Worm (Caenorhabditis elegans) whole organism, L2 larva: ENCODE results near the gene immt-1.

Experiments
- snpc-4 ChIP-seq: fragments of 150-350 bp; optimal IDR thresholded peaks from 2 replicates; lab custom pipeline; 2014; ENCODE audit warnings: missing biosample characterization, missing genetic modification characterization
- unc-55 ChIP-seq: fragments of 150-350 bp; sonication (generic microtip); optimal IDR thresholded peaks from 3 replicates; lab custom pipeline; 2014; ENCODE audit warnings: missing biosample characterization, missing genetic modification reagents, missing genetic modification characterization

DNA sequence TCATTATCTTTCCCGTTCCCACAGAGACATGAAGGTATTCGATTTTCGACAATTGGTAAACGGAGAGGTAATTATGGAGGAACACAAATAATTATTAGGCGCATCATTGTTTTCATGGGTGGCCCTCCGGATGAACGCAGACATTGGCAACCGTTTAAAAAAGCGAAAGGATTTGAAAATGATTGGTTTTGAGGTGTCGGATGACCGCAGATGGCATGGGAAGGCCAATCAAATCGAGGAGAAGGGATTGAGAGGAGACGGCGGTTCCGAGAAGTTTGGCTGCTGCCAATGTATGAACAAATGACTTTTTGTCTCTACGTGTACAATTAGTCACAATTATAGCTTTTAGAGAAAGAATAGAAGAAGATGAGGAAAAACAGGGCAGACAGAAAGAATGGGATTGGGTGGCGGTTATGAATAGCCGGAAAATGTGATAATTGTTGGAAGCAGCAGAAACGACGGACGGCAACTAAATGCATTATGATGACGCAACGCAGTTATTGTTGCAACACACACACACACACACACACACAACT lies 20.6 kb upstream of the immt-1 start:
- TF ChIP-seq snpc-4 (tag; lab: Kevin White, UChicago) = no peak
- TF ChIP-seq unc-55 = no peak
